Worm (Caenorhabditis elegans) whole organism, young adult: ENCODE results near the gene str-238.
"Not testable (repeated sequence)": the region's sequence is repeated elsewhere in the genome, so short reads cannot be mapped to it uniquely, and the experiment has no call there.

Experiments used
- B0261.1 ChIP-seq: sonication (generic microtip); optimal IDR thresholded peaks from 2 replicates; lab custom pipeline; 2016; ENCODE audit warnings: mild to moderate bottlenecking, missing genetic modification characterization, moderate library complexity, missing compliant biosample characterization
- C06A6.2 ChIP-seq: fragments of 200-800 bp; sonication (Bioruptor generic); conservative IDR thresholded peaks from 2 replicates; pipeline ENCODE4 v1.3.6; 2022; ENCODE audit warnings: missing genetic modification characterization, missing compliant biosample characterization
- C17E4.6 ChIP-seq: fragments of 200-800 bp; sonication (Bioruptor generic); IDR thresholded peaks from 2 replicates; pipeline ENCODE4 v1.3.6; 2022; ENCODE audit warnings: missing genetic modification reagents, missing genetic modification characterization, missing compliant biosample characterization
- F10E7.11 ChIP-seq: sonication (generic microtip); optimal IDR thresholded peaks from 2 replicates; lab custom pipeline; 2017; ENCODE audit warnings: mild to moderate bottlenecking, missing genetic modification characterization, moderate library complexity, missing compliant biosample characterization
- F22D6.2 ChIP-seq: sonication (generic microtip); optimal IDR thresholded peaks from 2 replicates; lab custom pipeline; 2016; ENCODE audit warnings: mild to moderate bottlenecking, missing genetic modification characterization, missing compliant biosample characterization
- F33H1.4 ChIP-seq: fragments of 200-800 bp; sonication (Bioruptor generic); IDR thresholded peaks from 2 replicates; pipeline ENCODE4 v1.3.6; 2022; ENCODE audit warnings: missing genetic modification reagents, missing genetic modification characterization, missing compliant biosample characterization
- Y53F4B.3 ChIP-seq: fragments of 200-800 bp; sonication (Bioruptor generic); IDR thresholded peaks from 2 replicates; pipeline ENCODE4 v1.3.6; 2022; ENCODE audit warnings: missing genetic modification reagents, missing genetic modification characterization, missing compliant biosample characterization
- Y95B8A.8 ChIP-seq: fragments of 200-800 bp; sonication (Bioruptor generic); IDR thresholded peaks from 2 replicates; pipeline ENCODE4 v1.3.6; 2022; ENCODE audit warnings: missing genetic modification reagents, missing genetic modification characterization, missing compliant biosample characterization
- akir-1 ChIP-seq: fragments of 200-800 bp; sonication (Bioruptor generic); optimal IDR thresholded peaks from 2 replicates; lab custom pipeline; 2018; ENCODE audit warnings: mild to moderate bottlenecking, missing genetic modification characterization, moderate library complexity, missing compliant biosample characterization
- cebp-1 ChIP-seq, 2 experiments: fragments of 200-800 bp in 1 of 2; sonication (Bioruptor generic) in 1 of 2; sonication (generic microtip) in 1 of 2; IDR thresholded peaks in 1 of 2; optimal IDR thresholded peaks in 1 of 2; 2 replicates each; pipeline versions ENCODE4 v1.3.6 to Lab custom; 2017 to 2022; ENCODE audit warnings: missing compliant biosample characterization in 2 of 2, missing genetic modification characterization in 2 of 2, mild to moderate bottlenecking in 1 of 2, missing genetic modification reagents in 1 of 2, moderate library complexity in 1 of 2
- ceh-27 ChIP-seq: fragments of 200-800 bp; sonication (Bioruptor generic); optimal IDR thresholded peaks from 2 replicates; lab custom pipeline; 2018; ENCODE audit warnings: mild to moderate bottlenecking, missing genetic modification characterization, moderate library complexity, missing compliant biosample characterization
- ceh-79 ChIP-seq: sonication (generic microtip); optimal IDR thresholded peaks from 2 replicates; lab custom pipeline; 2017; ENCODE audit warnings: mild to moderate bottlenecking, missing genetic modification characterization, missing compliant biosample characterization
- ceh-91 ChIP-seq: fragments of 200-800 bp; sonication (Bioruptor generic); IDR thresholded peaks from 2 replicates; pipeline ENCODE4 v1.3.6; 2022; ENCODE audit warnings: missing genetic modification reagents, missing genetic modification characterization, missing compliant biosample characterization
- hrde-1 ChIP-seq: sonication (generic microtip); optimal IDR thresholded peaks from 2 replicates; lab custom pipeline; 2016; ENCODE audit warnings: missing genetic modification characterization, mild to moderate bottlenecking, missing compliant biosample characterization, moderate library complexity, missing genotype, missing genetic modification reagents, borderline replicate concordance
- hsf-1 ChIP-seq: fragments of 200-800 bp; sonication (Bioruptor generic); IDR thresholded peaks from 2 replicates; pipeline ENCODE4 v1.3.6; 2022; ENCODE audit warnings: missing genetic modification reagents, missing genetic modification characterization, missing compliant biosample characterization
- lag-1 ChIP-seq: fragments of 200-800 bp; sonication (Bioruptor generic); IDR thresholded peaks from 2 replicates; pipeline ENCODE4 v1.3.6; 2022; ENCODE audit warnings: missing genetic modification reagents, missing genetic modification characterization, missing compliant biosample characterization
- lin-35 ChIP-seq, 3 experiments: fragments of 150-350 bp in 2 of 3; sonication (generic microtip) in 1 of 3; optimal IDR thresholded peaks; 2 replicates each; lab custom pipeline; 2014 to 2018; ENCODE audit warnings: missing biosample characterization in 3 of 3, missing genetic modification characterization in 3 of 3, missing genetic modification reagents in 3 of 3
- lin-40 ChIP-seq: sonication (generic microtip); optimal IDR thresholded peaks from 2 replicates; lab custom pipeline; 2016; ENCODE audit warnings: missing genetic modification characterization, mild to moderate bottlenecking, missing compliant biosample characterization, missing genotype, missing genetic modification reagents
- mes-4 ChIP-seq: sonication (generic microtip); optimal IDR thresholded peaks from 2 replicates; lab custom pipeline; 2016; ENCODE audit warnings: missing genotype, missing genetic modification characterization, missing compliant biosample characterization
- pbrm-1 ChIP-seq: fragments of 200-800 bp; sonication (Bioruptor generic); IDR thresholded peaks from 2 replicates; pipeline ENCODE4 v1.3.6; 2022; ENCODE audit warnings: missing genetic modification reagents, missing genetic modification characterization, missing compliant biosample characterization
- sea-2 ChIP-seq: fragments of 200-800 bp; sonication (Bioruptor generic); IDR thresholded peaks from 2 replicates; pipeline ENCODE4 v1.3.6; 2022; ENCODE audit warnings: missing genetic modification characterization, missing compliant biosample characterization
- tlf-1 ChIP-seq: fragments of 200-800 bp; sonication (Bioruptor generic); optimal IDR thresholded peaks from 2 replicates; lab custom pipeline; 2018; ENCODE audit warnings: mild to moderate bottlenecking, missing genetic modification characterization, missing compliant biosample characterization
- unc-130 ChIP-seq: sonication (generic microtip); optimal IDR thresholded peaks from 2 replicates; lab custom pipeline; 2016; ENCODE audit warnings: missing genetic modification reagents, missing genetic modification characterization, missing compliant biosample characterization
- unc-62 ChIP-seq: fragments of 150-350 bp; optimal IDR thresholded peaks from 2 replicates; lab custom pipeline; 2014; ENCODE audit warnings: missing biosample characterization, missing genetic modification reagents, missing genetic modification characterization

The str-238 gene

ce11 chrV:814716-815115, 49.9 kb downstream of the str-238 start, which contains the start of gene R13D11.3:
TSS of gene R13D11.3 (plus strand) at chrV:815016.
- TF ChIP-seq unc-130 (GFP tag; lab: Kevin White, UChicago) (no peak), lin-35 (GFP tag; optimal IDR thresholded peaks at IDR 0.05; lab: Kevin White, UChicago) (no peak), Y53F4B.3 (GFP tag; lab: Robert Waterston, UW) (no peak), lag-1 (GFP tag; lab: Robert Waterston, UW) (no peak), C06A6.2 (GFP tag; lab: Robert Waterston, UW) (no peak), Y95B8A.8 (no peak), F10E7.11 (no peak), F33H1.4 (GFP tag; lab: Robert Waterston, UW) (no peak), sea-2 (no peak), hsf-1 (GFP tag; lab: Robert Waterston, UW) (no peak), mes-4 (no peak), B0261.1 (tag; lab: Kevin White, UChicago) (no peak), hrde-1 (tag; lab: Kevin White, UChicago) (no peak), cebp-1 (GFP tag; IDR thresholded peaks at IDR 0.05; lab: Robert Waterston, UW) (no peak), cebp-1 (tag; optimal IDR thresholded peaks at IDR 0.05; lab: Kevin White, UChicago) (no peak), lin-40 (tag; lab: Kevin White, UChicago) (no peak), akir-1 (GFP tag; lab: Kevin White, UChicago) (no peak), ceh-91 (no peak), F22D6.2 (tag; lab: Kevin White, UChicago) (no peak), unc-62 (no peak), pbrm-1 (GFP tag; lab: Robert Waterston, UW) (no peak)

DNA sequence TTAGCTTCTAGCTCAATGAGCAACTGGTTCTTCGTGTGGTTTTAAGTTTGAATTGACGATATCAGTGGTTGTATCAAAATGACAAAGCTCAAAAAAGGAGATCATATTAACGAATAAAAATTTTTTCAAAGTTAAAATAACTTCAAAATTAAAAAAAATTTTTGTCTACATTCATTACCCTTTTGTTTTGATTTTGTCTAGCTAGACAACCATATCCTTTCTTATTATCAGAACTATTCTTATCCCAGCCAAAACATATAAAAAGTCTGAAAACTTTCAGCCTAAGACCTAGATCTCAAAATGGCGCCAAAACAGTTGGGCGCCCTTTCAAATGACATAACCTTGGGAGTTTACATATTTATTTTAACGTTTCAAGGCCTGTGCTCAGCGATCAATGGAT, 52.4 kb downstream of the str-238 start, which contains the start of gene R13D11.1:
TSS of gene R13D11.1 (plus strand) at position 301 of the 400 bp plus-strand sequence.
- TF ChIP-seq tlf-1 (GFP tag; lab: Kevin White, UChicago): no peak
- TF ChIP-seq C17E4.6 (GFP tag; lab: Robert Waterston, UW): no peak
- no peak for TF ChIP-seq ceh-27 (GFP tag; lab: Kevin White, UChicago)

- TF ChIP-seq mes-4; ceh-79 (tag; lab: Kevin White, UChicago); sea-2: not testable (repeated sequence)
These were observed 55.8 kb downstream of the str-238 start, which contains the start of gene srx-32 for ce11 chrV:820629-821028. TSS of gene srx-32 (minus strand) at chrV:820729.
